Worm (Caenorhabditis elegans) whole organism, late embryonic: ENCODE results near the gene C18G1.1.

Experiments used
- F13H6.1 ChIP-seq: sonication (generic microtip); optimal IDR thresholded peaks from 2 replicates; lab custom pipeline; 2016; ENCODE audit warnings: missing genetic modification characterization, missing compliant biosample characterization
- K02D7.2 ChIP-seq: sonication (generic microtip); optimal IDR thresholded peaks from 2 replicates; lab custom pipeline; 2017; ENCODE audit warnings: mild to moderate bottlenecking, missing genetic modification characterization, missing compliant biosample characterization
- Y22D7AL.16 ChIP-seq: sonication (generic microtip); optimal IDR thresholded peaks from 2 replicates; lab custom pipeline; 2016; ENCODE audit warnings: missing genetic modification characterization, missing compliant biosample characterization
- ahr-1 ChIP-seq: sonication (generic microtip); optimal IDR thresholded peaks from 2 replicates; lab custom pipeline; 2016; ENCODE audit warnings: missing genetic modification characterization, missing compliant biosample characterization
- ceh-14 ChIP-seq: sonication (generic microtip); optimal IDR thresholded peaks from 2 replicates; lab custom pipeline; 2016; ENCODE audit warnings: missing genotype, missing genetic modification characterization, missing compliant biosample characterization
- ceh-2 ChIP-seq: sonication (generic microtip); optimal IDR thresholded peaks from 2 replicates; lab custom pipeline; 2016; ENCODE audit warnings: missing genotype, missing genetic modification characterization, missing compliant biosample characterization
- ceh-24 ChIP-seq: sonication (generic microtip); optimal IDR thresholded peaks from 2 replicates; lab custom pipeline; 2016; ENCODE audit warnings: mild to moderate bottlenecking, missing genetic modification characterization, missing compliant biosample characterization
- ceh-31 ChIP-seq: sonication (generic microtip); optimal IDR thresholded peaks from 2 replicates; lab custom pipeline; 2016; ENCODE audit warnings: missing genetic modification characterization, missing compliant biosample characterization
- ceh-34 ChIP-seq: sonication (generic microtip); optimal IDR thresholded peaks from 2 replicates; lab custom pipeline; 2016; ENCODE audit warnings: mild to moderate bottlenecking, missing genetic modification characterization, missing compliant biosample characterization
- ceh-45 ChIP-seq: fragments of 200-800 bp; sonication (Bioruptor generic); IDR thresholded peaks from 2 replicates; pipeline ENCODE4 v1.3.6; 2022; ENCODE audit warnings: missing genetic modification reagents, missing genetic modification characterization, missing compliant biosample characterization
- elt-4 ChIP-seq: sonication (generic microtip); optimal IDR thresholded peaks from 2 replicates; lab custom pipeline; 2016; ENCODE audit warnings: missing genetic modification characterization, missing compliant biosample characterization
- eyg-1 ChIP-seq: sonication (generic microtip); optimal IDR thresholded peaks from 2 replicates; lab custom pipeline; 2016; ENCODE audit warnings: missing genotype, missing genetic modification characterization, missing compliant biosample characterization
- fkh-6 ChIP-seq: sonication (generic microtip); optimal IDR thresholded peaks from 2 replicates; lab custom pipeline; 2016; ENCODE audit warnings: missing genetic modification characterization, missing compliant biosample characterization
- gmeb-2 ChIP-seq: sonication (generic microtip); optimal IDR thresholded peaks from 2 replicates; lab custom pipeline; 2016; ENCODE audit warnings: missing genetic modification characterization, inconsistent platforms, missing compliant biosample characterization
- hlh-15 ChIP-seq: sonication (generic microtip); optimal IDR thresholded peaks from 2 replicates; lab custom pipeline; 2016; ENCODE audit warnings: missing genetic modification characterization, missing compliant biosample characterization
- hlh-8 ChIP-seq: sonication (generic microtip); optimal IDR thresholded peaks from 2 replicates; lab custom pipeline; 2016; ENCODE audit warnings: missing genotype, missing genetic modification characterization, missing compliant biosample characterization
- lim-6 ChIP-seq: sonication (generic microtip); optimal IDR thresholded peaks from 2 replicates; lab custom pipeline; 2016; ENCODE audit warnings: missing genetic modification characterization, missing compliant biosample characterization
- lin-11 ChIP-seq: fragments of 200-800 bp; sonication (Bioruptor generic); optimal IDR thresholded peaks from 2 replicates; lab custom pipeline; 2018; ENCODE audit warnings: mild to moderate bottlenecking, missing genetic modification characterization, missing compliant biosample characterization
- mec-3 ChIP-seq: sonication (generic microtip); optimal IDR thresholded peaks from 2 replicates; lab custom pipeline; 2016; ENCODE audit warnings: borderline replicate concordance, missing genetic modification characterization, missing compliant biosample characterization
- nfya-1 ChIP-seq: sonication (generic microtip); optimal IDR thresholded peaks from 2 replicates; lab custom pipeline; 2017; ENCODE audit warnings: missing genetic modification characterization, mild to moderate bottlenecking, missing compliant biosample characterization, antibody characterized with exemption, moderate library complexity
- odd-2 ChIP-seq: sonication (generic microtip); optimal IDR thresholded peaks from 2 replicates; lab custom pipeline; 2017; ENCODE audit warnings: antibody characterized with exemption, mild to moderate bottlenecking, missing genetic modification characterization, missing compliant biosample characterization
- pax-1 ChIP-seq: fragments of 150-350 bp; optimal IDR thresholded peaks from 2 replicates; lab custom pipeline; 2014; ENCODE audit warnings: missing biosample characterization, missing genetic modification characterization
- pha-2 ChIP-seq: sonication (generic microtip); optimal IDR thresholded peaks from 2 replicates; lab custom pipeline; 2017; ENCODE audit warnings: mild to moderate bottlenecking, missing genetic modification characterization, missing compliant biosample characterization
- pha-4 ChIP-seq: fragments of 150-350 bp; optimal IDR thresholded peaks from 2 replicates; lab custom pipeline; 2018; ENCODE audit warnings: missing biosample characterization, missing genetic modification reagents, missing genetic modification characterization
- pros-1 ChIP-seq: fragments of 150-350 bp; optimal IDR thresholded peaks from 2 replicates; lab custom pipeline; 2014; ENCODE audit warnings: missing biosample characterization, missing genetic modification reagents, missing genetic modification characterization
- ref-2 ChIP-seq: sonication (generic microtip); optimal IDR thresholded peaks from 2 replicates; lab custom pipeline; 2016; ENCODE audit warnings: missing genetic modification characterization, missing compliant biosample characterization
- tbx-2 ChIP-seq: sonication (generic microtip); optimal IDR thresholded peaks from 2 replicates; lab custom pipeline; 2016; ENCODE audit warnings: missing genetic modification characterization, missing compliant biosample characterization
- unc-3 ChIP-seq, 2 experiments: fragments of 200-800 bp in 1 of 2; sonication (Bioruptor generic) in 1 of 2; sonication (generic microtip) in 1 of 2; conservative IDR thresholded peaks in 1 of 2; optimal IDR thresholded peaks in 1 of 2; 2 replicates each; pipeline versions ENCODE4 v1.3.6 to Lab custom; 2016 to 2022; ENCODE audit warnings: missing compliant biosample characterization in 2 of 2, missing genetic modification characterization in 2 of 2, missing genetic modification reagents in 1 of 2
- unc-42 ChIP-seq: sonication (generic microtip); optimal IDR thresholded peaks from 2 replicates; lab custom pipeline; 2016; ENCODE audit warnings: missing genotype, missing genetic modification characterization, missing compliant biosample characterization
- unc-86 ChIP-seq: sonication (generic microtip); optimal IDR thresholded peaks from 2 replicates; lab custom pipeline; 2016; ENCODE audit warnings: missing genetic modification characterization, missing compliant biosample characterization
- ztf-16 ChIP-seq: sonication (generic microtip); optimal IDR thresholded peaks from 2 replicates; lab custom pipeline; 2017; ENCODE audit warnings: missing genetic modification characterization, missing compliant biosample characterization

Gene C18G1.1

ce11 chrV:4787166-4787565 is 9.4 kb downstream of the C18G1.1 start, which contains the start of gene R02F11.9:
Gene R02F11.9, plus strand, starts transcription at chrV:4787466.
- TF ChIP-seq pha-4 (tag; lab: Kevin White, UChicago) (no peak), ceh-14 (tag; lab: Kevin White, UChicago) (no peak), mec-3 (tag; lab: Kevin White, UChicago) (no peak), unc-3 (GFP tag; conservative IDR thresholded peaks at IDR 0.05; lab: Robert Waterston, UW) (no peak), unc-3 (tag; optimal IDR thresholded peaks at IDR 0.05; lab: Kevin White, UChicago) (no peak), ceh-2 (tag; lab: Kevin White, UChicago) (no peak), ceh-24 (no peak), ceh-34 (tag; lab: Kevin White, UChicago) (no peak), nfya-1 (no peak), pros-1 (tag; lab: Kevin White, UChicago) (no peak), ztf-16 (tag; lab: Kevin White, UChicago) (no peak)

- TF ChIP-seq ref-2 (tag; lab: Kevin White, UChicago), result no peak
Measured at ce11 chrV:4787836-4788235, 10.1 kb downstream of the C18G1.1 start.

ce11 chrV:4788823-4789222 is 11.1 kb downstream of the C18G1.1 start, which contains the start of gene R02F11.10:
Gene R02F11.10, plus strand, starts transcription at chrV:4789123.
- TF ChIP-seq tbx-2 (tag; lab: Kevin White, UChicago) (no peak), hlh-15 (tag; lab: Kevin White, UChicago) (no peak), lin-11 (tag; lab: Kevin White, UChicago) (no peak), eyg-1 (tag; lab: Kevin White, UChicago) (no peak)

- no peak for TF ChIP-seq fkh-6 (tag; lab: Kevin White, UChicago)
- TF ChIP-seq K02D7.2, result no peak
- no peak for TF ChIP-seq lin-11 (tag; lab: Kevin White, UChicago)
Measured at ce11 chrV:4790368-4790767, 12.6 kb downstream of the C18G1.1 start, which contains the start of gene R02F11.12. Gene R02F11.12, plus strand, starts transcription at chrV:4790668.

- TF ChIP-seq F13H6.1 (tag; lab: Kevin White, UChicago), result no peak
- TF ChIP-seq pros-1 (tag; lab: Kevin White, UChicago), result no peak
- no peak for TF ChIP-seq ahr-1
- TF ChIP-seq ceh-31 (tag; lab: Kevin White, UChicago), result no peak
- no peak for TF ChIP-seq lim-6 (tag; lab: Kevin White, UChicago)
- no peak for TF ChIP-seq ceh-45 (GFP tag; lab: Robert Waterston, UW)
- no peak for TF ChIP-seq pax-1 (tag; lab: Kevin White, UChicago)
- TF ChIP-seq K02D7.2, result no peak
- TF ChIP-seq nfya-1, result no peak
Measured at ce11 chrV:4791569-4791968, 13.8 kb downstream of the C18G1.1 start, which contains the start of gene R02F11.11. Gene R02F11.11, plus strand, starts transcription at chrV:4791869.

ce11 chrV:4794308-4794707 is 16.5 kb downstream of the C18G1.1 start, which contains the start of gene R02F11.2:
Gene R02F11.2, plus strand, starts transcription at chrV:4794599.
- TF ChIP-seq unc-42 (tag; lab: Kevin White, UChicago) (no peak), pha-2 (tag; lab: Kevin White, UChicago) (no peak), Y22D7AL.16 (no peak), hlh-8 (tag; lab: Kevin White, UChicago) (no peak), elt-4 (tag; lab: Kevin White, UChicago) (no peak), K02D7.2 (no peak), gmeb-2 (tag; lab: Kevin White, UChicago) (no peak), unc-86 (tag; lab: Kevin White, UChicago) (no peak), odd-2 (tag; lab: Kevin White, UChicago) (no peak)
- TF ChIP-seq, all 69 proteins: peak for 0
